Fruit fly (Drosophila melanogaster) whole organism, embryonic: ENCODE data around the gene Actn.

Source experiments
- Blimp-1 ChIP-seq: fragments of 200-800 bp; sonication (Bioruptor generic); optimal IDR thresholded peaks from 3 replicates; lab custom pipeline; 2018; ENCODE audit warnings: missing biosample characterization, missing genetic modification characterization, mild to moderate bottlenecking, moderate library complexity, missing genetic modification reagents
- CG11504 ChIP-seq: fragments of 200-800 bp; sonication (Bioruptor generic); optimal IDR thresholded peaks from 3 replicates; lab custom pipeline; 2019; ENCODE audit warnings: missing biosample characterization, mild to moderate bottlenecking, missing genetic modification characterization, moderate library complexity
- CG11560 ChIP-seq: fragments of 200-800 bp; sonication (Bioruptor generic); IDR thresholded peaks from 3 replicates; pipeline ENCODE4 v1.3.6; 2022; ENCODE audit warnings: missing biosample characterization, missing genetic modification characterization
- CG11696 ChIP-seq: fragments of 200-800 bp; sonication (Bioruptor generic); IDR thresholded peaks from 2 replicates; pipeline ENCODE4 v1.3.6; 2022; ENCODE audit warnings: missing biosample characterization, missing genetic modification characterization
- CG13296 ChIP-seq: fragments of 200-800 bp; sonication (Bioruptor generic); optimal IDR thresholded peaks from 3 replicates; lab custom pipeline; 2018; ENCODE audit warnings: missing biosample characterization, mild to moderate bottlenecking, missing genetic modification characterization
- CG14050 ChIP-seq: fragments of 200-800 bp; sonication (Bioruptor generic); IDR thresholded peaks from 3 replicates; pipeline ENCODE4 v1.3.6; 2022; ENCODE audit warnings: missing biosample characterization, missing genetic modification characterization
- CG14710 ChIP-seq: fragments of 200-800 bp; sonication (Bioruptor generic); optimal IDR thresholded peaks from 3 replicates; lab custom pipeline; 2019; ENCODE audit warnings: missing biosample characterization, mild to moderate bottlenecking, missing genetic modification characterization, moderate library complexity
- CG17568 ChIP-seq: fragments of 200-800 bp; sonication (Bioruptor generic); optimal IDR thresholded peaks from 2 replicates; lab custom pipeline; 2018; ENCODE audit warnings: missing biosample characterization, mild to moderate bottlenecking, missing genetic modification characterization, moderate library complexity
- CG2129 ChIP-seq: fragments of 200-800 bp; sonication (Bioruptor generic); IDR thresholded peaks from 2 replicates; pipeline ENCODE4 v1.3.6; 2022; ENCODE audit warnings: missing biosample characterization, missing genetic modification characterization; ENCODE audit not compliant: partially characterized antibody
- CG2202 ChIP-seq: fragments of 200-800 bp; sonication (Bioruptor generic); optimal IDR thresholded peaks from 2 replicates; lab custom pipeline; 2018; ENCODE audit warnings: missing biosample characterization, mild to moderate bottlenecking, missing genetic modification characterization
- CG31441 ChIP-seq: fragments of 200-800 bp; sonication (Bioruptor generic); IDR thresholded peaks from 2 replicates; pipeline ENCODE4 v1.3.6; 2022; ENCODE audit warnings: missing biosample characterization, missing genetic modification characterization
- CG34422 ChIP-seq: fragments of 200-800 bp; sonication (Bioruptor generic); IDR thresholded peaks from 3 replicates; pipeline ENCODE4 v1.3.6; 2022; ENCODE audit warnings: missing biosample characterization, missing genetic modification characterization
- CG43689 ChIP-seq: fragments of 200-800 bp; sonication (Bioruptor generic); IDR thresholded peaks from 2 replicates; pipeline ENCODE4 v1.3.6; 2022; ENCODE audit warnings: missing biosample characterization, missing genetic modification characterization
- CG5245 ChIP-seq: fragments of 200-800 bp; sonication (Bioruptor generic); optimal IDR thresholded peaks from 3 replicates; lab custom pipeline; 2016; ENCODE audit warnings: missing biosample characterization, missing genetic modification characterization
- CG5953 ChIP-seq: fragments of 200-800 bp; sonication (Bioruptor generic); IDR thresholded peaks from 2 replicates; pipeline ENCODE4 v1.3.6; 2022; ENCODE audit warnings: missing biosample characterization, missing genetic modification characterization
- CG6254 ChIP-seq: fragments of 200-800 bp; sonication (Bioruptor generic); optimal IDR thresholded peaks from 3 replicates; lab custom pipeline; 2017; ENCODE audit warnings: mild to moderate bottlenecking, missing biosample characterization, missing genetic modification reagents, missing genetic modification characterization
- CG8089 ChIP-seq: fragments of 200-800 bp; sonication (Bioruptor generic); optimal IDR thresholded peaks from 3 replicates; lab custom pipeline; 2016; ENCODE audit warnings: missing biosample characterization, missing genetic modification characterization
- CG8281 ChIP-seq: fragments of 200-800 bp; sonication (Bioruptor generic); optimal IDR thresholded peaks from 2 replicates; lab custom pipeline; 2018; ENCODE audit warnings: missing biosample characterization, mild to moderate bottlenecking, missing genetic modification characterization, moderate library complexity
- CG9215 ChIP-seq: fragments of 200-800 bp; sonication (Bioruptor generic); IDR thresholded peaks from 2 replicates; pipeline ENCODE4 v1.3.6; 2022; ENCODE audit warnings: missing biosample characterization, missing genetic modification characterization
- CG9437 ChIP-seq: fragments of 200-800 bp; sonication (Bioruptor generic); optimal IDR thresholded peaks from 2 replicates; lab custom pipeline; 2018; ENCODE audit warnings: missing biosample characterization, mild to moderate bottlenecking, missing genetic modification characterization
- CrebB ChIP-seq: fragments of 200-800 bp; sonication (Bioruptor generic); optimal IDR thresholded peaks from 3 replicates; lab custom pipeline; 2018; ENCODE audit warnings: missing biosample characterization, mild to moderate bottlenecking, missing genetic modification characterization
- D ChIP-seq, 2 experiments: fragments of 200-800 bp in 1 of 2; fragments of >200 bp in 1 of 2; sonication (Bioruptor generic) in 1 of 2; optimal IDR thresholded peaks; 2 replicates in 1 of 2; 3 replicates in 1 of 2; lab custom pipeline; 2017; ENCODE audit warnings: mild to moderate bottlenecking in 1 of 2, missing biosample characterization in 1 of 2, missing genetic modification characterization in 1 of 2, missing genetic modification reagents in 1 of 2
- D19A ChIP-seq: fragments of 200-800 bp; optimal IDR thresholded peaks from 3 replicates; lab custom pipeline; 2019; ENCODE audit warnings: missing biosample characterization, mild to moderate bottlenecking, missing genetic modification characterization, moderate library complexity
- Dip3 ChIP-seq: fragments of 200-800 bp; sonication (Bioruptor generic); optimal IDR thresholded peaks from 3 replicates; lab custom pipeline; 2016; ENCODE audit warnings: missing biosample characterization, missing genetic modification characterization
- Dref ChIP-seq: fragments of 200-800 bp; sonication (Bioruptor generic); IDR thresholded peaks from 2 replicates; pipeline ENCODE4 v1.3.6; 2022; ENCODE audit warnings: missing biosample characterization, missing genetic modification characterization
- GATAe ChIP-seq: fragments of 200-800 bp; sonication (Bioruptor generic); conservative IDR thresholded peaks from 2 replicates; pipeline ENCODE4 v1.3.6; 2022; ENCODE audit warnings: missing biosample characterization, missing genetic modification characterization
- Myb ChIP-seq: fragments of 200-800 bp; sonication (Bioruptor generic); optimal IDR thresholded peaks from 2 replicates; lab custom pipeline; 2016; ENCODE audit warnings: missing biosample characterization, missing genetic modification characterization
- Oli ChIP-seq: fragments of 200-800 bp; sonication (Bioruptor generic); optimal IDR thresholded peaks from 2 replicates; lab custom pipeline; 2018; ENCODE audit warnings: missing biosample characterization, mild to moderate bottlenecking, missing genetic modification characterization, moderate library complexity
- Rx ChIP-seq: fragments of 200-800 bp; sonication (Bioruptor generic); IDR thresholded peaks from 2 replicates; pipeline ENCODE4 v1.3.6; 2022; ENCODE audit warnings: missing biosample characterization, missing genetic modification characterization
- Scr ChIP-seq: fragments of 200-800 bp; sonication (Bioruptor generic); IDR thresholded peaks from 2 replicates; pipeline ENCODE4 v1.3.6; 2022; ENCODE audit warnings: missing biosample characterization, missing genetic modification characterization; ENCODE audit not compliant: partially characterized antibody
- abd-A ChIP-seq: fragments of 200-800 bp; sonication (Bioruptor generic); optimal IDR thresholded peaks from 3 replicates; lab custom pipeline; 2019; ENCODE audit warnings: missing biosample characterization, mild to moderate bottlenecking, missing genetic modification characterization, moderate library complexity
- bigmax ChIP-seq: fragments of 200-800 bp; sonication (Bioruptor generic); optimal IDR thresholded peaks from 2 replicates; lab custom pipeline; 2018; ENCODE audit warnings: missing biosample characterization, mild to moderate bottlenecking, missing genetic modification characterization
- caup ChIP-seq: fragments of 200-800 bp; sonication (Bioruptor generic); optimal IDR thresholded peaks from 3 replicates; lab custom pipeline; 2017; ENCODE audit warnings: missing biosample characterization, mild to moderate bottlenecking, missing genetic modification characterization, moderate library complexity; ENCODE audit not compliant: severe bottlenecking
- danr ChIP-seq: fragments of 200-800 bp; sonication (Bioruptor generic); IDR thresholded peaks from 2 replicates; pipeline ENCODE4 v1.3.6; 2022; ENCODE audit warnings: missing biosample characterization, missing genetic modification characterization
- emc ChIP-seq: fragments of 200-800 bp; sonication (Bioruptor generic); optimal IDR thresholded peaks from 2 replicates; lab custom pipeline; 2016; ENCODE audit warnings: missing biosample characterization, missing genetic modification characterization
- ewg ChIP-seq: fragments of 200-800 bp; sonication (Bioruptor generic); optimal IDR thresholded peaks from 3 replicates; lab custom pipeline; 2017; ENCODE audit warnings: mild to moderate bottlenecking, missing biosample characterization, missing genetic modification reagents, missing genetic modification characterization
- gce ChIP-seq: fragments of 200-800 bp; sonication (Bioruptor generic); IDR thresholded peaks from 3 replicates; pipeline ENCODE4 v1.3.6; 2022; ENCODE audit warnings: missing biosample characterization, missing genetic modification characterization
- grn ChIP-seq: fragments of 200-800 bp; sonication (Bioruptor generic); optimal IDR thresholded peaks from 3 replicates; lab custom pipeline; 2017; ENCODE audit warnings: missing biosample characterization, missing genetic modification characterization
- ken ChIP-seq: fragments of 200-800 bp; sonication (Bioruptor generic); IDR thresholded peaks from 3 replicates; pipeline ENCODE4 v1.3.6; 2022; ENCODE audit warnings: missing biosample characterization, missing genetic modification characterization
- odd ChIP-seq: fragments of 200-800 bp; sonication (Bioruptor generic); optimal IDR thresholded peaks from 2 replicates; lab custom pipeline; 2017; ENCODE audit warnings: missing biosample characterization, mild to moderate bottlenecking, missing genetic modification characterization
- onecut ChIP-seq: fragments of 200-800 bp; sonication (Bioruptor generic); IDR thresholded peaks from 2 replicates; pipeline ENCODE4 v1.3.6; 2022; ENCODE audit warnings: missing biosample characterization, missing genetic modification characterization
- pan ChIP-seq, 4 experiments: fragments of >200 bp in 3 of 4; fragments of 200-800 bp in 1 of 4; sonication (Bioruptor generic) in 1 of 4; optimal IDR thresholded peaks in 3 of 4; IDR thresholded peaks in 1 of 4; 2 replicates each; pipeline versions ENCODE4 v1.3.6 to Lab custom; 2017 to 2022; ENCODE audit warnings: missing biosample characterization in 2 of 4, missing genetic modification characterization in 2 of 4, mixed read lengths in 1 of 4
- pfk ChIP-seq: fragments of 200-800 bp; sonication (Bioruptor generic); optimal IDR thresholded peaks from 2 replicates; lab custom pipeline; 2018; ENCODE audit warnings: missing biosample characterization, mild to moderate bottlenecking, missing genetic modification characterization, moderate library complexity
- pum ChIP-seq: fragments of 200-800 bp; sonication (Bioruptor generic); optimal IDR thresholded peaks from 2 replicates; lab custom pipeline; 2016; ENCODE audit warnings: missing biosample characterization, missing genetic modification characterization
- salm ChIP-seq: fragments of 200-800 bp; sonication (Bioruptor generic); optimal IDR thresholded peaks from 2 replicates; lab custom pipeline; 2018; ENCODE audit warnings: missing biosample characterization, mild to moderate bottlenecking, missing genetic modification characterization
- shn ChIP-seq: fragments of 200-800 bp; sonication (Bioruptor generic); optimal IDR thresholded peaks from 3 replicates; lab custom pipeline; 2016; ENCODE audit warnings: missing biosample characterization, missing genetic modification characterization
- sisA ChIP-seq: fragments of 200-800 bp; sonication (Bioruptor generic); IDR thresholded peaks from 2 replicates; pipeline ENCODE4 v1.3.6; 2022; ENCODE audit warnings: missing biosample characterization, missing genetic modification characterization
- so ChIP-seq: fragments of 200-800 bp; sonication (Bioruptor generic); IDR thresholded peaks from 3 replicates; pipeline ENCODE4 v1.3.6; 2022; ENCODE audit warnings: missing biosample characterization, missing genetic modification characterization
- stc ChIP-seq: fragments of 200-800 bp; sonication (Bioruptor generic); IDR thresholded peaks from 2 replicates; pipeline ENCODE4 v1.3.6; 2022; ENCODE audit warnings: missing biosample characterization, missing genetic modification characterization
- tin ChIP-seq: fragments of 200-800 bp; sonication (Bioruptor generic); optimal IDR thresholded peaks from 3 replicates; lab custom pipeline; 2016; ENCODE audit warnings: missing biosample characterization, missing genetic modification characterization
- zfh1 ChIP-seq: fragments of 200-800 bp; sonication (Bioruptor generic); IDR thresholded peaks from 3 replicates; pipeline ENCODE4 v1.3.6; 2022; ENCODE audit warnings: missing biosample characterization, missing genetic modification characterization

Actn gene

DNA sequence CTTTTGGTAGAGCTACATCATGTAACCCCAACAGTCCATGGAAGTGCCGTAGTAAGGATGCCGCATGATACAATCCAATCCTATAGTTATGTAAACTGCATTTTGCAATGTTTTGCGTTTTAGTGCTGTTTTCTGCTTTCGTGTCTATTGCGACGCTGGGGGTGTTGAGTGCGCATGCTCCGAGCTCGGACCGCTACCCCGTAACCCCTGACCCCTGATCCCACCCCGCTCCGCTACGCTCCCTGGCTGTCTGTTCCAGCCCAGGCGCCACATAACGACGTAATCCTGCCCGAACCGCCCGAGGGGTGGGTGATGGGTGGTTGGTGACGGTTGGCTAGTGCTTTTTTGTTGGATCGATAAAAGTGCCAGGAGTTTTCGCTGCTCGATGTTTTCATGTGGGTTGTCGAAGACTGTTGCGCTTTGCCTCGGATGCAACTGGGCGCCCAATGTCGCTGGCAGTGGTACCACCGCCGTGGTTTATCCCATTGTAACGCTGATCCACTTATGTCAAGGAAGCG lies 39.8 kb upstream of the Actn start (continued):
- TF ChIP-seq CG14050, result no peak
- no peak for TF ChIP-seq CG43689 (GFP tag; lab: Robert Waterston, UW)
- no peak for TF ChIP-seq zfh1 (GFP tag; lab: Robert Waterston, UW)
- peak; percentile 59 for TF ChIP-seq abd-A (tag; lab: Kevin White, UChicago)
- no peak for TF ChIP-seq pan (optimal IDR thresholded peaks at IDR 0.05; lab: Kevin White, UChicago)
- TF ChIP-seq pan (GFP tag; optimal IDR thresholded peaks at IDR 0.05 in 1 of 2, IDR thresholded peaks at IDR 0.05 in 1 of 2), result no peak
- no peak for TF ChIP-seq D19A (tag; lab: Kevin White, UChicago)
- no peak for TF ChIP-seq caup (GFP tag; lab: Kevin White, UChicago)
- no peak for TF ChIP-seq tin (GFP tag; lab: Kevin White, UChicago)
- TF ChIP-seq CG8089 (GFP tag; lab: Kevin White, UChicago), result no peak
- TF ChIP-seq ken (GFP tag; lab: Robert Waterston, UW), result no peak
- no peak for TF ChIP-seq CG13296 (GFP tag; lab: Kevin White, UChicago)
- TF ChIP-seq salm (tag; lab: Kevin White, UChicago), result no peak
- TF ChIP-seq bigmax, result no peak
- no peak for TF ChIP-seq GATAe
- TF ChIP-seq CG9215 (GFP tag; lab: Robert Waterston, UW), result no peak
- TF ChIP-seq sisA (GFP tag; lab: Robert Waterston, UW), result no peak
- TF ChIP-seq Oli (tag; lab: Kevin White, UChicago), result no peak
- TF ChIP-seq CG34422 (GFP tag; lab: Robert Waterston, UW), result 0 out of 3 replicates have a peak, but pooled peaks have one; percentile 12
- no peak for TF ChIP-seq CG14710
- TF ChIP-seq onecut (GFP tag; lab: Robert Waterston, UW), result peak; percentile 95
- no peak for TF ChIP-seq CG2202
- TF ChIP-seq ewg (GFP tag; lab: Kevin White, UChicago), result peak; percentile 68
- TF ChIP-seq stc (GFP tag; lab: Robert Waterston, UW), result no peak
- TF ChIP-seq CG11504 (tag; lab: Kevin White, UChicago), result no peak
- TF ChIP-seq so (GFP tag; lab: Robert Waterston, UW), result no peak
- no peak for TF ChIP-seq CG11560 (tag; lab: Robert Waterston, UW)
- no peak for TF ChIP-seq CG5953 (GFP tag; lab: Robert Waterston, UW)
- no peak for TF ChIP-seq Blimp-1 (GFP tag; lab: Kevin White, UChicago)
- no peak for TF ChIP-seq emc
- no peak for TF ChIP-seq Dip3 (GFP tag; lab: Kevin White, UChicago)
- no peak for TF ChIP-seq gce (GFP tag; lab: Robert Waterston, UW)
- no peak for TF ChIP-seq CG17568 (GFP tag; lab: Kevin White, UChicago)
- no peak for TF ChIP-seq Rx (GFP tag; lab: Robert Waterston, UW)
- no peak for TF ChIP-seq CG6254 (GFP tag; lab: Kevin White, UChicago)
- no peak for TF ChIP-seq pfk (GFP tag; lab: Kevin White, UChicago)
- no peak for TF ChIP-seq CG9437 (GFP tag; lab: Kevin White, UChicago)
- no peak for TF ChIP-seq Scr (GFP tag; lab: Robert Waterston, UW)
- TF ChIP-seq danr (GFP tag; lab: Robert Waterston, UW), result no peak
- TF ChIP-seq Myb (GFP tag; lab: Kevin White, UChicago), result no peak
- no peak for TF ChIP-seq CG5245
- no peak for TF ChIP-seq odd (GFP tag; lab: Kevin White, UChicago)
- no peak for TF ChIP-seq shn (GFP tag; lab: Kevin White, UChicago)
- TF ChIP-seq CrebB (tag; lab: Kevin White, UChicago), result no peak
- TF ChIP-seq CG8281, result no peak
- TF ChIP-seq CG31441, result no peak
- TF ChIP-seq D (optimal IDR thresholded peaks at IDR 0.05; lab: Kevin White, UChicago), result no peak
- no peak for TF ChIP-seq D (GFP tag; optimal IDR thresholded peaks at IDR 0.05; lab: Kevin White, UChicago)
- TF ChIP-seq CG2129, result no peak
- no peak for TF ChIP-seq grn
- TF ChIP-seq pum (GFP tag; lab: Kevin White, UChicago), result no peak
- TF ChIP-seq CG11696 (GFP tag; lab: Robert Waterston, UW), result no peak
- TF ChIP-seq Dref (GFP tag; lab: Robert Waterston, UW), result no peak
